Fruit fly (Drosophila melanogaster): ENCODE results near the gene Pfdn1.

The Pfdn1 gene

DNA sequence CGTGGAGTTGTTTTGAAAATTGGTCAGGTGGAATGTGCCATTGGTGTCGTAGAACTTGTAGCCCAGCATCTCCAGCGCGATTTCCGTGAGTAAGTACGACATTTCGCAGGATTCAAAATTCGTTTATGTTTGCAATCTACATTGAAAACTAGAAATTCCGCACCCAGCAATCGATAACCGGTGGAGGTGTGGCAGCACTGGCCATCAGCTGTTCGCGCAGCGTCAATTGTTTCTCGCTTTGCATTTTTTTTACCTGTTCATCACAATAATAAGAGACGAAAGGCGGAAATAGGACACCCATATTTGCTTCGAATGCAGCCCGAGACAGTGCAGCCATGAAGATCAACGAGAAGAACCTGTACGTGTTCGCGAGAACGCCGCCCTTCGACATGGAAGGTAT is 20.3 kb upstream of the Pfdn1 start, which contains the start of the genes CG34179 and slmo (continued):
- no peak for TF ChIP-seq da (GFP tag; optimal IDR thresholded peaks at IDR 0.05)
- peak; percentile 22; the same call in 2 of the 3 replicates for TF ChIP-seq CG16813 (GFP tag; IDR thresholded peaks at IDR 0.05; ENCODE audit: partially characterized antibody)

DNA sequence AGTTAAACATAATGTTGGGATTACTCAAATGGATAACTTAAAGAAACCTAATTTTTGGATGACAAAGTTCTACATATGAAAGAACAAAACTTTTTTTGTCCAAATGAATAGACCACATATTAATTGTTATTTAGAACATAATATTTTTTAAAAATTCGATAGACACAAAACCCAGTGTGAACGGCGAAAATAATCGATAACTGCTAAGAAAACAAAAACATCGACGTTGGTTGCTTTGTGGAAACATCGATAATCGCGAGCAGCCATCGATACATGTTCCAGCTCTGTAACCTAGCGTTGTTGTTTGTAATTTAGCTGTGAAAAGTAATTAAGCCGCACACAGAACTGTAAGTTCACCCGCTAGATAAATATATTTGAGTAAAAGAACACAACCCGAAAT is 18.3 kb upstream of the Pfdn1 start, which contains the start of gene CG9135:
Gene CG9135, plus strand, starts transcription at position 226 of the 400 bp plus-strand sequence.
- TF ChIP-seq ato (GFP tag; IDR thresholded peaks at IDR 0.05; ENCODE audit: partially characterized antibody) (peak; percentile 99), slbo (GFP tag; IDR thresholded peaks at IDR 0.05) (0 out of 2 replicates have a peak, but pooled peaks have one; percentile 8), sens-2 (GFP tag; IDR thresholded peaks at IDR 0.05) (no peak), ssp (GFP tag; IDR thresholded peaks at IDR 0.05) (peak; percentile 84), luna (GFP tag; optimal IDR thresholded peaks at IDR 0.05) (peak; percentile 6), Doc3 (GFP tag; IDR thresholded peaks at IDR 0.05; ENCODE audit: partially characterized antibody) (peak; percentile 97), Dref (GFP tag; IDR thresholded peaks at IDR 0.05) (peak; percentile 100), CG6254 (GFP tag; optimal IDR thresholded peaks at IDR 0.05) (peak; percentile 19), CG4617 (GFP tag; optimal IDR thresholded peaks at IDR 0.05; ENCODE audit: borderline replicate concordance) (peak; percentile 14), tna (GFP tag; IDR thresholded peaks at IDR 0.05; ENCODE audit: partially characterized antibody) (peak; percentile 99), CG15514 (GFP tag; optimal IDR thresholded peaks at IDR 0.05) (peak; percentile 58), GATAe (GFP tag; conservative IDR thresholded peaks at IDR 0.05) (no peak), CG15601 (tag; optimal IDR thresholded peaks at IDR 0.05) (peak; percentile 11), row (GFP tag; IDR thresholded peaks at IDR 0.05) (peak; percentile 59), CG8290 (GFP tag; optimal IDR thresholded peaks at IDR 0.05) (no peak), CG8290 (tag; optimal IDR thresholded peaks at IDR 0.05) (peak in 1 of 2 experiments; percentile 55), E2f2 (GFP tag; IDR thresholded peaks at IDR 0.05) (peak; percentile 72), sob (GFP tag; IDR thresholded peaks at IDR 0.05) (peak; percentile 50; the same call in 1 of the 2 replicates), mld (GFP tag; IDR thresholded peaks at IDR 0.05; ENCODE audit: partially characterized antibody) (peak; percentile 99), trem (tag; optimal IDR thresholded peaks at IDR 0.05) (peak; percentile 69), Sox100B (GFP tag; optimal IDR thresholded peaks at IDR 0.05) (no peak), sna (GFP tag; IDR thresholded peaks at IDR 0.05; ENCODE audit: partially characterized antibody) (peak; percentile 98), CG17829 (tag; optimal IDR thresholded peaks at IDR 0.05) (peak; percentile 34), Rfx (GFP tag; IDR thresholded peaks at IDR 0.05) (peak; percentile 62), Med (GFP tag) (peak; percentile 23), CG9797 (GFP tag; optimal IDR thresholded peaks at IDR 0.05) (peak; percentile 15), MBD-R2 (GFP tag; IDR thresholded peaks at IDR 0.05) (peak; percentile 79), CG15269 (tag; optimal IDR thresholded peaks at IDR 0.05) (no peak), CG2712 (tag; optimal IDR thresholded peaks at IDR 0.05) (peak; percentile 36), CG14860 (GFP tag; IDR thresholded peaks at IDR 0.05; ENCODE audit: partially characterized antibody) (peak; percentile 99), CG15479 (GFP tag; optimal IDR thresholded peaks at IDR 0.05) (no peak), CG11723 (GFP tag; optimal IDR thresholded peaks at IDR 0.05) (no peak), CG10543 (GFP tag; optimal IDR thresholded peaks at IDR 0.05) (no peak), B-H2 (GFP tag; optimal IDR thresholded peaks at IDR 0.05) (peak; percentile 11), CG6272 (GFP tag; IDR thresholded peaks at IDR 0.05) (peak; percentile 28; the same call in 1 of the 2 replicates), CG7963 (GFP tag; IDR thresholded peaks at IDR 0.05; ENCODE audit: partially characterized antibody) (peak; percentile 100), MESR4 (GFP tag; optimal IDR thresholded peaks at IDR 0.05) (peak; percentile 32), Chrac-16 (GFP tag; optimal IDR thresholded peaks at IDR 0.05) (no peak), phol (tag; optimal IDR thresholded peaks at IDR 0.05) (peak; percentile 41), CG6765 (GFP tag; optimal IDR thresholded peaks at IDR 0.05) (no peak), CG11560 (tag; IDR thresholded peaks at IDR 0.05) (no peak), CG42726 (GFP tag; IDR thresholded peaks at IDR 0.05; ENCODE audit: partially characterized antibody) (peak; percentile 99), CG34224 (GFP tag; IDR thresholded peaks at IDR 0.05; ENCODE audit: partially characterized antibody) (peak; percentile 99), Hr51 (GFP tag; optimal IDR thresholded peaks at IDR 0.05) (no peak), CG10267 (tag; optimal IDR thresholded peaks at IDR 0.05) (peak; percentile 19)

Data from whole organism, embryonic.